Worm (Caenorhabditis elegans) whole organism, L3 larva: ENCODE results near the gene nhr-176.

ENCODE experiments used
- R02D3.7 ChIP-seq: fragments of 150-350 bp; optimal IDR thresholded peaks from 2 replicates; lab custom pipeline; 2014; ENCODE audit warnings: missing biosample characterization, missing genetic modification characterization
- aly-2 ChIP-seq: fragments of 150-350 bp; optimal IDR thresholded peaks from 2 replicates; lab custom pipeline; 2014; ENCODE audit warnings: missing biosample characterization, missing genetic modification characterization
- ama-1 ChIP-seq: fragments of 150-350 bp; optimal IDR thresholded peaks from 2 replicates; lab custom pipeline; 2018
- ceh-16 ChIP-seq: sonication (generic microtip); optimal IDR thresholded peaks from 2 replicates; lab custom pipeline; 2017; ENCODE audit warnings: missing biosample characterization, missing genetic modification characterization
- ceh-28 ChIP-seq: fragments of 150-350 bp; optimal IDR thresholded peaks from 2 replicates; lab custom pipeline; 2014; ENCODE audit warnings: missing biosample characterization, missing genetic modification reagents, missing genetic modification characterization
- ceh-9 ChIP-seq: sonication (generic microtip); optimal IDR thresholded peaks from 2 replicates; lab custom pipeline; 2018; ENCODE audit warnings: missing biosample characterization, missing genetic modification characterization
- daf-12 ChIP-seq: fragments of 150-350 bp; optimal IDR thresholded peaks from 2 replicates; lab custom pipeline; 2014; ENCODE audit warnings: missing biosample characterization, missing genetic modification reagents, missing genetic modification characterization
- egl-5 ChIP-seq: fragments of 150-350 bp; optimal IDR thresholded peaks from 2 replicates; lab custom pipeline; 2017; ENCODE audit warnings: missing biosample characterization, missing genetic modification reagents, missing genetic modification characterization, inconsistent platforms
- elt-1 ChIP-seq: fragments of 150-350 bp; optimal IDR thresholded peaks from 2 replicates; lab custom pipeline; 2014; ENCODE audit warnings: missing biosample characterization, missing genetic modification characterization
- fkh-10 ChIP-seq: sonication (generic microtip); optimal IDR thresholded peaks from 2 replicates; lab custom pipeline; 2017; ENCODE audit warnings: missing biosample characterization, missing genetic modification reagents, missing genetic modification characterization
- hmg-11 ChIP-seq: sonication (generic microtip); optimal IDR thresholded peaks from 2 replicates; lab custom pipeline; 2016; ENCODE audit warnings: missing genetic modification characterization, missing compliant biosample characterization
- lin-15B ChIP-seq: fragments of 150-350 bp; optimal IDR thresholded peaks from 2 replicates; lab custom pipeline; 2014; ENCODE audit warnings: missing biosample characterization, missing genetic modification characterization
- lin-39 ChIP-seq: fragments of 150-350 bp; optimal IDR thresholded peaks from 2 replicates; lab custom pipeline; 2018; ENCODE audit warnings: missing biosample characterization, missing genetic modification reagents, missing genetic modification characterization
- mdl-1 ChIP-seq: fragments of 150-350 bp; optimal IDR thresholded peaks from 2 replicates; lab custom pipeline; 2014; ENCODE audit warnings: missing biosample characterization, missing genetic modification characterization
- mml-1 ChIP-seq: fragments of 150-350 bp; sonication (generic microtip); optimal IDR thresholded peaks from 3 replicates; lab custom pipeline; 2014; ENCODE audit warnings: missing biosample characterization, missing genetic modification characterization
- nhr-11 ChIP-seq: fragments of 150-350 bp; optimal IDR thresholded peaks from 2 replicates; lab custom pipeline; 2014; ENCODE audit warnings: missing biosample characterization, missing genetic modification characterization
- nhr-12 ChIP-seq: fragments of 150-350 bp; optimal IDR thresholded peaks from 2 replicates; lab custom pipeline; 2014; ENCODE audit warnings: missing biosample characterization, missing genetic modification characterization
- nhr-23 ChIP-seq: fragments of 150-350 bp; optimal IDR thresholded peaks from 2 replicates; lab custom pipeline; 2014; ENCODE audit warnings: missing biosample characterization, missing genetic modification reagents, missing genetic modification characterization
- nhr-237 ChIP-seq: fragments of 150-350 bp; optimal IDR thresholded peaks from 2 replicates; lab custom pipeline; 2014; ENCODE audit warnings: missing biosample characterization, missing genetic modification characterization
- nhr-43 ChIP-seq: sonication (generic microtip); optimal IDR thresholded peaks from 2 replicates; lab custom pipeline; 2016; ENCODE audit warnings: mild to moderate bottlenecking, missing genetic modification characterization, missing compliant biosample characterization; ENCODE audit not compliant: poor library complexity, severe bottlenecking
- nhr-67 ChIP-seq: fragments of 150-350 bp; optimal IDR thresholded peaks from 2 replicates; lab custom pipeline; 2014; ENCODE audit warnings: missing biosample characterization, missing genetic modification characterization
- nhr-77 ChIP-seq: fragments of 150-350 bp; optimal IDR thresholded peaks from 2 replicates; lab custom pipeline; 2014; ENCODE audit warnings: missing biosample characterization, missing genetic modification characterization
- pha-4 ChIP-seq: fragments of 150-350 bp; optimal IDR thresholded peaks from 2 replicates; lab custom pipeline; 2014; ENCODE audit warnings: missing biosample characterization, missing genetic modification reagents, missing genetic modification characterization
- sea-2 ChIP-seq: fragments of 150-350 bp; sonication (generic microtip); optimal IDR thresholded peaks from 4 replicates; lab custom pipeline; 2014; ENCODE audit warnings: missing biosample characterization, missing genetic modification reagents, missing genetic modification characterization
- skn-1 ChIP-seq: fragments of 150-350 bp; optimal IDR thresholded peaks from 2 replicates; lab custom pipeline; 2014; ENCODE audit warnings: missing biosample characterization, missing genetic modification characterization
- tbx-2 ChIP-seq: sonication (generic microtip); optimal IDR thresholded peaks from 2 replicates; lab custom pipeline; 2016; ENCODE audit warnings: mild to moderate bottlenecking, missing genetic modification characterization, missing compliant biosample characterization
- unc-39 ChIP-seq: sonication (generic microtip); optimal IDR thresholded peaks from 4 replicates; lab custom pipeline; 2017; ENCODE audit warnings: missing biosample characterization, missing genetic modification characterization
- unc-62 ChIP-seq: fragments of 150-350 bp; sonication (generic microtip); optimal IDR thresholded peaks from 4 replicates; lab custom pipeline; 2014; ENCODE audit warnings: missing biosample characterization, missing genetic modification reagents, missing genetic modification characterization
- ztf-4 ChIP-seq: fragments of 150-350 bp; optimal IDR thresholded peaks from 2 replicates; lab custom pipeline; 2014; ENCODE audit warnings: missing biosample characterization, missing genetic modification characterization

nhr-176 gene

DNA sequence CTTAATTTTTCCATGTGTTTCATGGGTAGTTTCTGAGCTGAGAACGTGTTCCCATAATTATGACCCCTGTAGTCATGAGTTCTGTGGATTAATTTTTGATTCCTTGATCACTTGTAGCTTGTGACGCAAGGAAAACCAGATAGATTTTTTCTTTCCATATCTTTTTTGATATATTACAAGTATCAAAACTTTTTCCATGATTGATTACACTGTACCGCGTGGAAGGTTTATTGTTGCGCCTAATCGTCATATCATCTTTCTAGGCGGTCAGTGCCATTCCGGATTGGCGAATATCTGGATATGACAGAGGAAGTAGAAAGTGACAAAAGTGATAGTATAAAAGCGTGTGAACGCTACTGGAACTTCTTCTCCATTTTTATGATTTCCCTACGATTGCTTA lies 24.6 kb upstream of the nhr-176 start, which contains the start of gene ZK285.2:
Gene ZK285.2 (plus strand): TSS at position 301 of the 400 bp plus-strand sequence.
- TF ChIP-seq nhr-12 (tag; lab: Kevin White, UChicago) (no peak), ceh-9 (tag; lab: Kevin White, UChicago) (no peak), ama-1 (no peak)

DNA sequence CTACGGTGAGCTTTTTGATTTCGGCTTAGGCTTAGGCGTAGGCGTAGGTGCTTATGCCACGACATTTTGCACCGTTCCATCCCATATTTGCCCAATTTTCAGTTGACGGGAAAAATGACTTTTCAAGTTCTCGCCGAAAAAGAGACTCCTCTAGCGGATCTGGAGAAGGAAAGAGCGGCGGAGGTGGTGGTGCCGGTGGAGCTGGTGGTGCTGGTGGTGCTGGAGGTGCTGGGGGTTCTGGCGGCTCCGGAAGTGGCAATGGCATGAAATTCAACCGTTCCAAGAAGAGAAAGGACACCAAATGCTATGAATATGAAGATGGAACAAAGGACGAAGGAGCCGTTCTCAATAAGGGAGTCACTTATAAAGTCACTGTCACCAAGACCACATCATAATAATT lies 24.1 kb upstream of the nhr-176 start:
- TF ChIP-seq lin-39 (tag; lab: Kevin White, UChicago), result no peak
- TF ChIP-seq unc-39, result no peak
- TF ChIP-seq, all 47 proteins: peak for 0

DNA sequence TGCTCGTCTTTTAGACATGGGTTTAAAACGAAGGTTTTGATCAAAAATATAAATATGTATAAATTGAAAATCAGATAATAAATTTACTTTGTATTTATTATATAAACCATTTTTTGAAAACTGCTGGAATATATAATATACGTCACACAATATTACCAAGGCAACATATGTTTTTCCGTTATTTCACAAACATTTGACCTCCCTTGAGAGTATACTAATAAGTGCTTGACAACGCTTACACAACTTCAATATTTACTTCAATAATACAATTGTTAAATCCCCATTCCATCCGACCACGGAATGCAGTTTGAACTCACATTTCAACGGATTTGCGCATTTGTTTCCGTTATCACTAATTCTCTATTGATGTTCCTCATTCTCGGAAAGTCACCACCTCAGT lies 23.6 kb upstream of the nhr-176 start, which contains the start of gene str-198:
Gene str-198 (plus strand): TSS at position 301 of the 400 bp plus-strand sequence.
- no peak for TF ChIP-seq ceh-9 (tag; lab: Kevin White, UChicago)
- TF ChIP-seq pha-4 (tag; lab: Kevin White, UChicago), result no peak

DNA sequence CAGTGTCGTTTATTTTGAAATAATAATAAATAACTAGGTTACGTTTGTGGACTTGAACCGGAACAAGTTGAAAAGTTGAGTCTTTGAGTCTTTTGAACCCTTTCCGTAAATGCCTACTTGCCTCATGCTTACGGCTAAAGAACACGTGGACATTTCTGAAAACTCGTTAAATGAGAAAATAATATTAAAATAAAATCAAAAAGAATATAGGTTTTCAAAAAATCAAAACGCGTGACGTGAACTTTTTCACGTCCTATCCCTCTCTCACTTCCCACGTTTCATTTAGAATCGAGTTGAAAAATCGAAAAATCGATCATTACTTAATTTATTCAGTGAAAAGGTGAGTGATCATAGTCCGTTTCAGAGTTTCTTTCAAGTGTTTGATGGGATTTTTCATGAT lies 21.9 kb upstream of the nhr-176 start, which contains the start of gene best-12:
Gene best-12 (plus strand): TSS at position 301 of the 400 bp plus-strand sequence.
- TF ChIP-seq mdl-1 (tag; lab: Kevin White, UChicago), result no peak
- TF ChIP-seq tbx-2 (tag; lab: Kevin White, UChicago), result no peak
- TF ChIP-seq nhr-237 (tag; lab: Kevin White, UChicago), result no peak

DNA sequence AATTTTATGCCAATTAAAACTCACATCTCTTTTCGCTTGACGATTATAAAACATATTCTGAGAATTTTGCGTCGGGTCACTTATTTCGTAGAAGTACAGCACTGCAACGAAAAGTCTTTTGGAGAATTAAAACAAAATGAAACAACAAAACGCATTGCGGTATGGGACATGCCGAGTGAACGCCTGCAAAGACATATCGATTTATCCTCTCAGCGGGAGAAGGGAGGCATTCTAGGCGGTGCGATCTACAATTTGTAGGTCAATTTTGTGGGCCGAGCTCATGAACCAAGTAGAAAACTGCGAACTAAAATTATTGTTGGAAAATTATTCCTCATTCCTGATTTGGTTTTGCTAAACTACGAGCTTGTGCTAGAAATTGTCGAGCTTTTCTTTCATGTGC lies 17.8 kb upstream of the nhr-176 start, which contains the start of gene F14H3.3:
Gene F14H3.3 (minus strand): TSS at position 101 of the 400 bp plus-strand sequence.
- TF ChIP-seq unc-39, result no peak
- TF ChIP-seq ceh-9 (tag; lab: Kevin White, UChicago), result no peak
- no peak for TF ChIP-seq ceh-16 (tag; lab: Kevin White, UChicago)
- TF ChIP-seq nhr-67, result no peak
- no peak for TF ChIP-seq lin-15B (tag; lab: Kevin White, UChicago)
- TF ChIP-seq mml-1 (tag; lab: Kevin White, UChicago), result no peak
- TF ChIP-seq unc-62 (GFP tag; lab: Kevin White, UChicago), result no peak
- no peak for TF ChIP-seq egl-5 (tag; lab: Kevin White, UChicago)
- no peak for TF ChIP-seq ama-1
- no peak for TF ChIP-seq nhr-23 (tag; lab: Kevin White, UChicago)
- TF ChIP-seq nhr-77 (tag; lab: Kevin White, UChicago), result no peak
- TF ChIP-seq nhr-11, result no peak
- no peak for TF ChIP-seq ztf-4
- TF ChIP-seq R02D3.7 (tag; lab: Kevin White, UChicago), result no peak
- TF ChIP-seq skn-1 (tag; lab: Kevin White, UChicago), result no peak
- no peak for TF ChIP-seq elt-1 (tag; lab: Kevin White, UChicago)
- TF ChIP-seq sea-2 (GFP tag; lab: Kevin White, UChicago), result no peak
- TF ChIP-seq nhr-43 (tag; lab: Kevin White, UChicago), result no peak
- TF ChIP-seq, all 47 proteins: peak for 0

DNA sequence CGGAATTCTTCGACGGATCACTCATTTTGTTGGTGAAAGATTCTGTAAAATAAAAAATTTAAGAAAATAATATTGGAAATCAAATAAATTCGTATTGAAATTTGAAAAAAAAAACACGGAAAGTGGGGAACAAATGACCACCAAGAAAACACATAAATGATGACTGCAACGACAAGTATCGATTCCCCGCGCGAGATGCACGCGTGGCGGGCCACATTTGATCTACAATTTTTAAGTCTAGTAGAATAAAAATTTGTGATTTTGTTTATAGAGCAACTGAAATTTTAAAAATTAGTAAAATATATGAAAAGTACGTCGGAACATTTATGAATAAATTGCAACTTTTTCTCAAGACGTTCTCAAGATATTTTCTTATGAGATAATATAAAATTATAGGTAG lies 16.1 kb upstream of the nhr-176 start, which contains the start of gene F14H3.4:
Gene F14H3.4 (minus strand): TSS at position 42 of the 400 bp plus-strand sequence.
- no peak for TF ChIP-seq hmg-11 (tag; lab: Kevin White, UChicago)
- no peak for TF ChIP-seq nhr-23 (tag; lab: Kevin White, UChicago)
- no peak for TF ChIP-seq ceh-9 (tag; lab: Kevin White, UChicago)
- no peak for TF ChIP-seq ceh-28
- TF ChIP-seq daf-12 (tag; lab: Kevin White, UChicago), result no peak
- TF ChIP-seq fkh-10 (GFP tag; lab: Kevin White, UChicago), result no peak
- TF ChIP-seq aly-2, result no peak

DNA sequence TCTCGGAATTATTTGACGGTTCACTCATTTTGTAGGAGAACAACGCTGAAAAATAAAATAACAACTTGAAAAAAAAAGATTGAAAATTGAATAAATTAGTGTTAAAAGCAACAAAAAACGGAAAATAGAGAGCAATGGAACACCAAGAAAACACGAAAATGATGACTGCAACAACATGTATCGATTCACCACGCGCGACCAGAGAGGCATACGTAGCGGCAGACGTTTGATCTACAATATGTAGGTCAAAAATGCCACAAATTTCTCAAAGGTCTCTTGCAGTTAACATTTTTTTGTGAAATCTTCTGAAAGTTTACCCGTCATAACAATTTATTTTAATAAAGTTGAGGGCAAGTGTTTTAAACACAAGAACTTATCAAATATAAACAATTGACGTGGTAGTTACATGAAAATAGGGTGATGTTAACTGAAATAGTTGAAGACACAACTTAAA lies 14.1 kb upstream of the nhr-176 start, which contains the start of gene F14H3.5:
Gene F14H3.5 (minus strand): TSS at position 51 of the 454 bp plus-strand sequence.
- TF ChIP-seq nhr-237 (tag; lab: Kevin White, UChicago) (no peak), tbx-2 (tag; lab: Kevin White, UChicago) (no peak), nhr-43 (tag; lab: Kevin White, UChicago) (no peak)
- TF ChIP-seq, all 47 proteins: peak for 0
